Fruit fly (Drosophila melanogaster) whole organism, wandering third instar larva: ENCODE data around the gene Gfrl.

Experiments used
- Hnf4 ChIP-seq: fragments of 200-800 bp; sonication (Bioruptor generic); optimal IDR thresholded peaks from 2 replicates; lab custom pipeline; 2016; ENCODE audit warnings: missing biosample characterization, mild to moderate bottlenecking, missing genetic modification characterization
- Hr78 ChIP-seq: fragments of >200 bp; optimal IDR thresholded peaks from 2 replicates; lab custom pipeline; 2017; ENCODE audit warnings: missing biosample characterization, missing genetic modification characterization
- OdsH ChIP-seq: fragments of 200-800 bp; sonication (Bioruptor generic); optimal IDR thresholded peaks from 2 replicates; lab custom pipeline; 2016; ENCODE audit warnings: missing biosample characterization, mild to moderate bottlenecking, missing genetic modification characterization
- lola ChIP-seq: fragments of >200 bp; optimal IDR thresholded peaks from 2 replicates; lab custom pipeline; 2017; ENCODE audit warnings: missing biosample characterization, missing genetic modification characterization
- pan ChIP-seq: fragments of >200 bp; optimal IDR thresholded peaks from 2 replicates; lab custom pipeline; 2017
- sage ChIP-seq: fragments of 200-800 bp; sonication (Bioruptor generic); optimal IDR thresholded peaks from 2 replicates; lab custom pipeline; 2016; ENCODE audit warnings: missing biosample characterization, mild to moderate bottlenecking, missing genetic modification characterization

dm6 chr3R:20346903-20347302 lies 137.5 kb downstream of the Gfrl start:
- TF ChIP-seq lola (no peak), OdsH (GFP tag; lab: Kevin White, UChicago) (no peak), Hr78 (GFP tag; lab: Kevin White, UChicago) (no peak), Hnf4 (GFP tag; lab: Kevin White, UChicago) (no peak), sage (no peak), pan (lab: Kevin White, UChicago) (no peak)
